Worm (Caenorhabditis elegans) whole organism, mixed stage, embryonic: ENCODE results near the gene gcy-6.

Source experiments
- mab-5 ChIP-seq: fragments of 150-350 bp; optimal IDR thresholded peaks from 2 replicates; lab custom pipeline; 2014; ENCODE audit warnings: missing biosample characterization, missing genetic modification characterization
- mep-1 ChIP-seq: fragments of 150-350 bp; optimal IDR thresholded peaks from 2 replicates; lab custom pipeline; 2017; ENCODE audit warnings: missing biosample characterization, missing genetic modification reagents, missing genetic modification characterization, inconsistent platforms

ce11 chrV:10323537-10323936, 9.7 kb upstream of the gcy-6 start:
- TF ChIP-seq mab-5 (tag; lab: Kevin White, UChicago): no peak
- no peak for TF ChIP-seq mep-1 (tag; lab: Kevin White, UChicago)
